Fruit fly (Drosophila melanogaster) whole organism: ENCODE data around the gene CG32625.

ENCODE experiments used
- CG8478 ChIP-seq: fragments of >200 bp; optimal IDR thresholded peaks from 2 replicates; lab custom pipeline; 2018; ENCODE audit warnings: inconsistent platforms
- Dll ChIP-seq: fragments of >200 bp; optimal IDR thresholded peaks from 2 replicates; lab custom pipeline; 2017
- EcR ChIP-seq, 2 experiments: fragments of >200 bp; optimal IDR thresholded peaks; 2 replicates each; lab custom pipeline; 2017; ENCODE audit warnings: missing biosample characterization in 2 of 2, missing genetic modification characterization in 2 of 2, missing genetic modification reagents in 2 of 2
- psq ChIP-seq: fragments of >200 bp; optimal IDR thresholded peaks from 2 replicates; lab custom pipeline; 2017
- usp ChIP-seq: fragments of >200 bp; optimal IDR thresholded peaks from 2 replicates; lab custom pipeline; 2017; ENCODE audit warnings: missing biosample characterization, missing genetic modification characterization, mixed read lengths

dm6 chrX:13770768-13771167 is 14.1 kb upstream of the CG32625 start:
- no peak for TF ChIP-seq EcR (GFP tag; optimal IDR thresholded peaks at IDR 0.05; lab: Kevin White, UChicago)
- TF ChIP-seq psq (lab: Kevin White, UChicago), result no peak
- no peak for TF ChIP-seq Dll (lab: Kevin White, UChicago)
- TF ChIP-seq usp, result no peak
- TF ChIP-seq CG8478 (lab: Kevin White, UChicago), result no peak
